Worm (Caenorhabditis elegans): ENCODE data around the gene odr-2.

Gene odr-2

ce11 chrV:7060396-7060795, 43.0 kb upstream of the odr-2 start, which contains the start of the genes Y57E12AL.6 and Y57E12AL.1 (continued):
- peak; percentile 94 for TF ChIP-seq snu-23 (GFP tag; optimal IDR thresholded peaks at IDR 0.05)
- TF ChIP-seq lin-15B (tag; optimal IDR thresholded peaks at IDR 0.05): peak; percentile 66
- TF ChIP-seq snpc-4 (tag; optimal IDR thresholded peaks at IDR 0.05): peak; percentile 89
- TF ChIP-seq nhr-237 (tag; optimal IDR thresholded peaks at IDR 0.05): peak; percentile 22
- TF ChIP-seq elt-2 (tag; optimal IDR thresholded peaks at IDR 0.05): peak; percentile 2
- peak; percentile 89 for TF ChIP-seq nhr-90 (tag; optimal IDR thresholded peaks at IDR 0.05; ENCODE audit: poor library complexity)
- no peak for TF ChIP-seq C34B4.2 (tag; optimal IDR thresholded peaks at IDR 0.05)
- TF ChIP-seq ceh-90 (tag; optimal IDR thresholded peaks at IDR 0.05): no peak
- TF ChIP-seq dsc-1 (tag; optimal IDR thresholded peaks at IDR 0.05): peak; percentile 73
- TF ChIP-seq fkh-4 (tag; optimal IDR thresholded peaks at IDR 0.05; ENCODE audit: borderline replicate concordance): peak; percentile 16
- peak; percentile 83 for TF ChIP-seq tbx-2 (tag; optimal IDR thresholded peaks at IDR 0.05)
- no peak for TF ChIP-seq tlp-1 (tag; optimal IDR thresholded peaks at IDR 0.05)
- peak in 1 of 2 experiments; percentile 91 for TF ChIP-seq mdl-1 (tag; optimal IDR thresholded peaks at IDR 0.05)
- TF ChIP-seq swsn-7 (tag; optimal IDR thresholded peaks at IDR 0.05): peak; percentile 86
- no peak for TF ChIP-seq zag-1 (tag; optimal IDR thresholded peaks at IDR 0.05)
- TF ChIP-seq nhr-84 (tag; optimal IDR thresholded peaks at IDR 0.05): no peak
- peak in 2 of 6 experiments; percentile 75 to 94 for TF ChIP-seq elt-3 (tag; optimal IDR thresholded peaks at IDR 0.05)
- TF ChIP-seq jun-1 (tag; optimal IDR thresholded peaks at IDR 0.05): peak; percentile 25
- peak; percentile 92 for TF ChIP-seq mep-1 (tag; optimal IDR thresholded peaks at IDR 0.05)
- peak; percentile 43 for TF ChIP-seq ztf-4 (tag; optimal IDR thresholded peaks at IDR 0.05)
- TF ChIP-seq aly-2 (tag; optimal IDR thresholded peaks at IDR 0.05): peak; percentile 61
- TF ChIP-seq lir-3 (tag; optimal IDR thresholded peaks at IDR 0.05; ENCODE audit: poor library complexity): peak; percentile 41
- no peak for TF ChIP-seq unc-98 (GFP tag; IDR thresholded peaks at IDR 0.05)
- no peak for TF ChIP-seq mef-2 (tag; optimal IDR thresholded peaks at IDR 0.05)
- peak; percentile 85 to 86 for TF ChIP-seq efl-1 (optimal IDR thresholded peaks at IDR 0.05)
- TF ChIP-seq efl-1 (GFP tag; optimal IDR thresholded peaks at IDR 0.05 in 1 of 2): peak; percentile 81 to 98
- peak; percentile 39 for TF ChIP-seq lin-39 (tag; optimal IDR thresholded peaks at IDR 0.05)
- no peak for TF ChIP-seq ceh-88 (GFP tag; IDR thresholded peaks at IDR 0.05)
- TF ChIP-seq hlh-17 (GFP tag; optimal IDR thresholded peaks at IDR 0.05; ENCODE audit: borderline replicate concordance): no peak
- TF ChIP-seq ama-1 (optimal IDR thresholded peaks at IDR 0.05): peak; percentile 17
- peak; percentile 30 for TF ChIP-seq fkh-10 (GFP tag; optimal IDR thresholded peaks at IDR 0.05)
- TF ChIP-seq ztf-11 (tag; optimal IDR thresholded peaks at IDR 0.05): no peak
- no peak for TF ChIP-seq aha-1 (tag; optimal IDR thresholded peaks at IDR 0.05)
- no peak for TF ChIP-seq zip-4 (GFP tag; optimal IDR thresholded peaks at IDR 0.05)
- peak; percentile 60 for TF ChIP-seq isw-1 (GFP tag; IDR thresholded peaks at IDR 0.05)
- peak; percentile 29 for TF ChIP-seq sup-37 (GFP tag; optimal IDR thresholded peaks at IDR 0.05)
- TF ChIP-seq pag-3 (tag; optimal IDR thresholded peaks at IDR 0.05; ENCODE audit: borderline replicate concordance, insufficient read depth): no peak
- TF ChIP-seq nhr-20 (tag; optimal IDR thresholded peaks at IDR 0.05): peak; percentile 93
- TF ChIP-seq nhr-19 (GFP tag; conservative IDR thresholded peaks at IDR 0.05): peak; percentile 85
- peak; percentile 87 for TF ChIP-seq nhr-47 (tag; optimal IDR thresholded peaks at IDR 0.05)
- no peak for TF ChIP-seq ets-5 (GFP tag; IDR thresholded peaks at IDR 0.05)
- peak; percentile 71 for TF ChIP-seq irx-1 (tag; optimal IDR thresholded peaks at IDR 0.05)
- peak; percentile 61 for TF ChIP-seq sox-4 (tag; optimal IDR thresholded peaks at IDR 0.05)
- TF ChIP-seq egl-13 (tag; optimal IDR thresholded peaks at IDR 0.05): peak; percentile 13
- TF ChIP-seq hpl-2 (GFP tag; optimal IDR thresholded peaks at IDR 0.05): peak; percentile 16
- no peak for TF ChIP-seq unc-30 (tag; optimal IDR thresholded peaks at IDR 0.05)
- peak; percentile 89 for TF ChIP-seq unc-130 (tag; optimal IDR thresholded peaks at IDR 0.05)
- TF ChIP-seq nhr-71 (tag; optimal IDR thresholded peaks at IDR 0.05): peak; percentile 90
- TF ChIP-seq sptf-1 (tag; optimal IDR thresholded peaks at IDR 0.05): no peak
- peak; percentile 77 to 87 (median 84) for TF ChIP-seq dpl-1 (GFP tag; optimal IDR thresholded peaks at IDR 0.05)
- peak; percentile 83 to 87 for TF ChIP-seq lsy-2 (tag; optimal IDR thresholded peaks at IDR 0.05)
- TF ChIP-seq nhr-85 (tag): peak; percentile 95
- TF ChIP-seq grh-1 (GFP tag; IDR thresholded peaks at IDR 0.05): peak; percentile 84
